In genomic region chr3R:28857287-28858024, dm6 we compare ENCODE assay signal across 1 fruit fly cellular context.
TF ChIP-seq lines count a peak whose summit lies in the region.

No protein-coding gene starts in this region.

TF ChIP-seq in whole organism, embryonic, 481 proteins besides CTCF, POLR2A, EP300 and RAD21 (continued from another document and continues in another):
- TF ChIP-seq D19A (tag; optimal IDR thresholded peaks at IDR 0.05; lab: Kevin White, UChicago) (peak; percentile 33), z (GFP tag; IDR thresholded peaks at IDR 0.05; lab: Robert Waterston, UW) (no peak), ATbp (GFP tag; optimal IDR thresholded peaks at IDR 0.05; lab: Kevin White, UChicago) (peak; percentile 51), MBD-R2 (GFP tag; IDR thresholded peaks at IDR 0.05; lab: Robert Waterston, UW) (no peak), CG13123 (GFP tag; optimal IDR thresholded peaks at IDR 0.05; lab: Kevin White, UChicago) (no peak), bigmax (GFP tag; optimal IDR thresholded peaks at IDR 0.05; lab: Kevin White, UChicago) (no peak), CG1603 (tag; optimal IDR thresholded peaks at IDR 0.05; lab: Kevin White, UChicago) (peak; percentile 75), bab2 (GFP tag; optimal IDR thresholded peaks at IDR 0.05; lab: Kevin White, UChicago) (peak; percentile 27), CG17385 (GFP tag; optimal IDR thresholded peaks at IDR 0.05; lab: Kevin White, UChicago) (peak; percentile 51), mam (GFP tag; optimal IDR thresholded peaks at IDR 0.05; lab: Kevin White, UChicago) (peak; percentile 29), lilli (GFP tag; optimal IDR thresholded peaks at IDR 0.05; lab: Kevin White, UChicago) (no peak), Med (GFP tag; lab: Kevin White, UChicago) (peak; percentile 84), Ptx1 (GFP tag; IDR thresholded peaks at IDR 0.05; lab: Robert Waterston, UW) (peak; percentile 64), NfI (GFP tag; optimal IDR thresholded peaks at IDR 0.05; lab: Kevin White, UChicago) (peak; percentile 10), CG30403 (GFP tag; optimal IDR thresholded peaks at IDR 0.05; lab: Kevin White, UChicago) (peak; percentile 42), gem (tag; optimal IDR thresholded peaks at IDR 0.05; lab: Kevin White, UChicago) (peak; percentile 65), CG10274 (GFP tag; optimal IDR thresholded peaks at IDR 0.05; lab: Kevin White, UChicago) (no peak), slbo (GFP tag; IDR thresholded peaks at IDR 0.05; lab: Robert Waterston, UW) (peak; percentile 39; the same call in 1 of the 2 replicates), C15 (GFP tag; IDR thresholded peaks at IDR 0.05; lab: Robert Waterston, UW) (no peak), Ada2b (GFP tag; IDR thresholded peaks at IDR 0.05; lab: Robert Waterston, UW) (0 out of 2 replicates have a peak, but pooled peaks have one; percentile 31), psq (GFP tag; optimal IDR thresholded peaks at IDR 0.05; lab: Kevin White, UChicago) (no peak), CG8281 (tag; optimal IDR thresholded peaks at IDR 0.05; lab: Kevin White, UChicago) (no peak), stc (GFP tag; IDR thresholded peaks at IDR 0.05; lab: Robert Waterston, UW) (peak; percentile 67; the same call in 1 of the 2 replicates), CG10366 (GFP tag; IDR thresholded peaks at IDR 0.05; lab: Robert Waterston, UW) (peak; percentile 38), unpg (GFP tag; optimal IDR thresholded peaks at IDR 0.05; lab: Kevin White, UChicago) (peak; percentile 48), sens-2 (GFP tag; IDR thresholded peaks at IDR 0.05; lab: Robert Waterston, UW) (peak; percentile 41; the same call in 1 of the 2 replicates), Mrtf (GFP tag; IDR thresholded peaks at IDR 0.05; lab: Robert Waterston, UW) (0 out of 3 replicates have a peak, but pooled peaks have one; percentile 25), ind (GFP tag; optimal IDR thresholded peaks at IDR 0.05; lab: Kevin White, UChicago) (peak; percentile 41), CG8924 (tag; optimal IDR thresholded peaks at IDR 0.05; lab: Kevin White, UChicago) (peak; percentile 42), grn (GFP tag; optimal IDR thresholded peaks at IDR 0.05; lab: Kevin White, UChicago) (peak; percentile 53), br (optimal IDR thresholded peaks at IDR 0.05; lab: Kevin White, UChicago) (no peak), Myb (GFP tag; optimal IDR thresholded peaks at IDR 0.05; lab: Kevin White, UChicago) (peak; percentile 1), esg (GFP tag; conservative IDR thresholded peaks at IDR 0.05; lab: Robert Waterston, UW) (peak; percentile 33; the same call in 1 of the 2 replicates), Eip74EF (GFP tag; optimal IDR thresholded peaks at IDR 0.05; lab: Kevin White, UChicago) (no peak), hb (GFP tag; IDR thresholded peaks at IDR 0.05; lab: Robert Waterston, UW; ENCODE audit: partially characterized antibody) (no peak), sim (GFP tag; IDR thresholded peaks at IDR 0.05; lab: Robert Waterston, UW) (0 out of 2 replicates have a peak, but pooled peaks have one; percentile 32), CG5245 (GFP tag; optimal IDR thresholded peaks at IDR 0.05; lab: Kevin White, UChicago) (peak; percentile 34), H15 (GFP tag; IDR thresholded peaks at IDR 0.05; lab: Robert Waterston, UW) (peak; percentile 58; the same call in 1 of the 3 replicates), Camta (GFP tag; optimal IDR thresholded peaks at IDR 0.05; lab: Kevin White, UChicago) (peak; percentile 25), CG31365 (tag; optimal IDR thresholded peaks at IDR 0.05; lab: Kevin White, UChicago) (peak; percentile 13), dmrt99B (tag; optimal IDR thresholded peaks at IDR 0.05; lab: Kevin White, UChicago) (peak; percentile 68), CG1602 (GFP tag; optimal IDR thresholded peaks at IDR 0.05; lab: Kevin White, UChicago) (peak; percentile 4), NC2β (GFP tag; optimal IDR thresholded peaks at IDR 0.05; lab: Kevin White, UChicago) (peak; percentile 23), wor (GFP tag; IDR thresholded peaks at IDR 0.05; lab: Robert Waterston, UW) (no peak), CG15269 (tag; optimal IDR thresholded peaks at IDR 0.05; lab: Kevin White, UChicago) (peak; percentile 33), ase (GFP tag; IDR thresholded peaks at IDR 0.05; lab: Robert Waterston, UW) (0 out of 3 replicates have a peak, but pooled peaks have one; percentile 22), Side (GFP tag; optimal IDR thresholded peaks at IDR 0.05; lab: Kevin White, UChicago) (peak; percentile 4), CG8089 (GFP tag; optimal IDR thresholded peaks at IDR 0.05; lab: Kevin White, UChicago) (no peak), CG18619 (GFP tag; optimal IDR thresholded peaks at IDR 0.05; lab: Kevin White, UChicago) (peak; percentile 11), CG10979 (tag; optimal IDR thresholded peaks at IDR 0.05; lab: Kevin White, UChicago) (peak; percentile 60), CG6689 (GFP tag; IDR thresholded peaks at IDR 0.05; lab: Robert Waterston, UW) (peak; percentile 52), CG11723 (GFP tag; optimal IDR thresholded peaks at IDR 0.05; lab: Kevin White, UChicago) (peak; percentile 3), E2f1 (GFP tag; IDR thresholded peaks at IDR 0.05; lab: Robert Waterston, UW) (no peak; the same call in 1 of the 2 replicates), cas (GFP tag; IDR thresholded peaks at IDR 0.05; lab: Robert Waterston, UW) (no peak), eyg (GFP tag; optimal IDR thresholded peaks at IDR 0.05; lab: Kevin White, UChicago) (no peak), Mes4 (GFP tag; optimal IDR thresholded peaks at IDR 0.05; lab: Kevin White, UChicago) (peak; percentile 12), HLH3B (GFP tag; IDR thresholded peaks at IDR 0.05; lab: Robert Waterston, UW) (peak; percentile 56), gcm (GFP tag; optimal IDR thresholded peaks at IDR 0.05; lab: Kevin White, UChicago) (peak; percentile 29), CG2712 (tag; optimal IDR thresholded peaks at IDR 0.05; lab: Kevin White, UChicago) (peak; percentile 59), CG31441 (GFP tag; IDR thresholded peaks at IDR 0.05; lab: Robert Waterston, UW) (peak; percentile 25; the same call in 1 of the 2 replicates), twi (tag; optimal IDR thresholded peaks at IDR 0.05; lab: Kevin White, UChicago) (peak; percentile 23), al (GFP tag; IDR thresholded peaks at IDR 0.05; lab: Robert Waterston, UW) (no peak), CG6254 (GFP tag; optimal IDR thresholded peaks at IDR 0.05; lab: Kevin White, UChicago) (peak; percentile 36), Blimp-1 (GFP tag; optimal IDR thresholded peaks at IDR 0.05; lab: Kevin White, UChicago) (peak; percentile 56), Hr51 (GFP tag; optimal IDR thresholded peaks at IDR 0.05; lab: Kevin White, UChicago) (peak in 1 of 2 experiments; percentile 50), CG11504 (tag; optimal IDR thresholded peaks at IDR 0.05; lab: Kevin White, UChicago) (peak; percentile 58), CG34422 (GFP tag; IDR thresholded peaks at IDR 0.05; lab: Robert Waterston, UW) (no peak), CG6683 (GFP tag; optimal IDR thresholded peaks at IDR 0.05; lab: Kevin White, UChicago) (no peak), CG18262 (tag; optimal IDR thresholded peaks at IDR 0.05; lab: Kevin White, UChicago) (peak; percentile 52), CG2678 (tag; optimal IDR thresholded peaks at IDR 0.05; lab: Kevin White, UChicago) (peak; percentile 58), CG9215 (GFP tag; IDR thresholded peaks at IDR 0.05; lab: Robert Waterston, UW) (peak; percentile 24; the same call in 1 of the 2 replicates), CG13287 (GFP tag; IDR thresholded peaks at IDR 0.05; lab: Robert Waterston, UW; ENCODE audit: partially characterized antibody) (no peak), HLH54F (GFP tag; optimal IDR thresholded peaks at IDR 0.05; lab: Kevin White, UChicago) (peak; percentile 18), ara (GFP tag; IDR thresholded peaks at IDR 0.05; lab: Robert Waterston, UW) (0 out of 2 replicates have a peak, but pooled peaks have one; percentile 39), bcd (GFP tag; optimal IDR thresholded peaks at IDR 0.05; lab: Kevin White, UChicago) (peak; percentile 6), ttk (GFP tag; IDR thresholded peaks at IDR 0.05; lab: Robert Waterston, UW) (peak; percentile 51), CG17328 (GFP tag; IDR thresholded peaks at IDR 0.05; lab: Robert Waterston, UW) (peak; percentile 56), knrl (GFP tag; IDR thresholded peaks at IDR 0.05; lab: Robert Waterston, UW; ENCODE audit: partially characterized antibody) (no peak), pita (GFP tag; optimal IDR thresholded peaks at IDR 0.05; lab: Kevin White, UChicago) (no peak), CG4730 (GFP tag; IDR thresholded peaks at IDR 0.05; lab: Robert Waterston, UW) (no peak), pb (GFP tag; optimal IDR thresholded peaks at IDR 0.05; lab: Kevin White, UChicago) (peak; percentile 1), ems (GFP tag; optimal IDR thresholded peaks at IDR 0.05; lab: Kevin White, UChicago) (peak; percentile 7), CG11560 (tag; IDR thresholded peaks at IDR 0.05; lab: Robert Waterston, UW) (peak; percentile 36; the same call in 1 of the 3 replicates), Awh (GFP tag; IDR thresholded peaks at IDR 0.05; lab: Robert Waterston, UW) (no peak), Dip3 (GFP tag; optimal IDR thresholded peaks at IDR 0.05; lab: Kevin White, UChicago) (no peak), tap (tag; optimal IDR thresholded peaks at IDR 0.05; lab: Kevin White, UChicago) (peak; percentile 34), GATAe (GFP tag; conservative IDR thresholded peaks at IDR 0.05; lab: Robert Waterston, UW) (0 out of 2 replicates have a peak, but pooled peaks have one; percentile 15), CG3163 (GFP tag; optimal IDR thresholded peaks at IDR 0.05; lab: Kevin White, UChicago) (no peak), CG10959 (GFP tag; IDR thresholded peaks at IDR 0.05; lab: Robert Waterston, UW) (0 out of 2 replicates have a peak, but pooled peaks have one; percentile 27), Hr78 (GFP tag; optimal IDR thresholded peaks at IDR 0.05; lab: Kevin White, UChicago) (no peak), ap (GFP tag; IDR thresholded peaks at IDR 0.05; lab: Robert Waterston, UW) (no peak), CG10209 (GFP tag; optimal IDR thresholded peaks at IDR 0.05; lab: Kevin White, UChicago) (peak; percentile 42), chn (GFP tag; optimal IDR thresholded peaks at IDR 0.05; lab: Kevin White, UChicago) (peak; percentile 15), phol (tag; optimal IDR thresholded peaks at IDR 0.05; lab: Kevin White, UChicago) (peak; percentile 56), Usf (GFP tag; optimal IDR thresholded peaks at IDR 0.05; lab: Kevin White, UChicago) (no peak), CG4424 (GFP tag; optimal IDR thresholded peaks at IDR 0.05; lab: Kevin White, UChicago) (peak; percentile 37), CG17361 (GFP tag; IDR thresholded peaks at IDR 0.05; lab: Robert Waterston, UW) (peak; percentile 45; the same call in 1 of the 3 replicates), CG12071 (GFP tag; optimal IDR thresholded peaks at IDR 0.05; lab: Kevin White, UChicago) (no peak), oc (tag; optimal IDR thresholded peaks at IDR 0.05; lab: Kevin White, UChicago) (no peak), Dll (GFP tag; IDR thresholded peaks at IDR 0.05; lab: Robert Waterston, UW; ENCODE audit: partially characterized antibody) (no peak), nom (GFP tag; optimal IDR thresholded peaks at IDR 0.05; lab: Kevin White, UChicago) (no peak), CG8359 (GFP tag; optimal IDR thresholded peaks at IDR 0.05; lab: Kevin White, UChicago; ENCODE audit: borderline replicate concordance) (no peak), Trl (optimal IDR thresholded peaks at IDR 0.05; lab: Kevin White, UChicago) (no peak), Trl (GFP tag; optimal IDR thresholded peaks at IDR 0.05; lab: Kevin White, UChicago) (peak; percentile 35), lola (GFP tag; optimal IDR thresholded peaks at IDR 0.05; lab: Kevin White, UChicago) (peak in 1 of 3 experiments; percentile 40), CG13424 (tag; optimal IDR thresholded peaks at IDR 0.05; lab: Kevin White, UChicago) (peak; percentile 55), CG16863 (GFP tag; optimal IDR thresholded peaks at IDR 0.05; lab: Kevin White, UChicago) (peak; percentile 38), dysf (GFP tag; IDR thresholded peaks at IDR 0.05; lab: Robert Waterston, UW) (peak; percentile 64), E2f2 (GFP tag; IDR thresholded peaks at IDR 0.05; lab: Robert Waterston, UW) (0 out of 2 replicates have a peak, but pooled peaks have one; percentile 21), Sox102F (GFP tag; optimal IDR thresholded peaks at IDR 0.05; lab: Kevin White, UChicago) (peak; percentile 65), CG6854 (GFP tag; optimal IDR thresholded peaks at IDR 0.05; lab: Kevin White, UChicago) (no peak), Rx (GFP tag; IDR thresholded peaks at IDR 0.05; lab: Robert Waterston, UW) (0 out of 2 replicates have a peak, but pooled peaks have one; percentile 14), nmo (GFP tag; optimal IDR thresholded peaks at IDR 0.05; lab: Kevin White, UChicago) (peak; percentile 67), CG14710 (tag; optimal IDR thresholded peaks at IDR 0.05; lab: Kevin White, UChicago) (peak; percentile 22), CG4707 (GFP tag; optimal IDR thresholded peaks at IDR 0.05; lab: Kevin White, UChicago) (peak; percentile 7), CG15011 (GFP tag; optimal IDR thresholded peaks at IDR 0.05; lab: Kevin White, UChicago) (no peak), CG31224 (GFP tag; IDR thresholded peaks at IDR 0.05; lab: Robert Waterston, UW) (0 out of 2 replicates have a peak, but pooled peaks have one; percentile 8), B-H1 (GFP tag; IDR thresholded peaks at IDR 0.05; lab: Robert Waterston, UW) (0 out of 3 replicates have a peak, but pooled peaks have one; percentile 40), CG12299 (tag; optimal IDR thresholded peaks at IDR 0.05; lab: Kevin White, UChicago) (no peak), CG1024 (GFP tag; IDR thresholded peaks at IDR 0.05; lab: Robert Waterston, UW) (no peak), sob (GFP tag; IDR thresholded peaks at IDR 0.05; lab: Robert Waterston, UW) (peak; percentile 47; the same call in 1 of the 2 replicates), pfk (GFP tag; optimal IDR thresholded peaks at IDR 0.05; lab: Kevin White, UChicago) (no peak), zfh1 (GFP tag; IDR thresholded peaks at IDR 0.05; lab: Robert Waterston, UW) (peak; percentile 69), sisA (GFP tag; IDR thresholded peaks at IDR 0.05; lab: Robert Waterston, UW) (peak; percentile 49), lmd (GFP tag; IDR thresholded peaks at IDR 0.05; lab: Robert Waterston, UW) (peak; percentile 53; the same call in 1 of the 2 replicates), odd (GFP tag; optimal IDR thresholded peaks at IDR 0.05; lab: Kevin White, UChicago) (peak; percentile 12), BEAF-32 (GFP tag; optimal IDR thresholded peaks at IDR 0.05; lab: Kevin White, UChicago) (no peak), CG7839 (tag; optimal IDR thresholded peaks at IDR 0.05; lab: Kevin White, UChicago) (peak; percentile 58), sd (tag; optimal IDR thresholded peaks at IDR 0.05; lab: Kevin White, UChicago) (no peak)
